Worm (Caenorhabditis elegans): ENCODE measurements around the gene C17C3.3.

DNA sequence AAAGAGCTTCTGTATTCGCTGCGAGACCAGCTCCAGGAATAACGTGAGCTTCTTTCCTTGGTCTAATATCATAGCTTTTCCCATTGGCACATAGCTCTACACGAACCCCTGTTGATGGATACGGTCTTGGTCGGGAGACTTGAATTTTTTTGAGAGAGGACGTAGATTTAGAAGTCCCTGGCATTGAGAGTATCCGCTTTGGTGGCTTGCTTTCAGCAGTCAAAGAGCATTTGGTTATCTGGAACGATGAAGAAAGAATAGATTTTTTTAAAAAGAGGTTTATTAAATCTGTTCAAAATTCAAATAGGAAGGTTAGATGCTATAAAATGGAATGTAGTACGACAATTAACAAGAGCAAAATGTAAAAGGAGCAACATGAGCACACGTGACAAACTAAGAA, 28.2 kb downstream of the C17C3.3 start, which contains the start of gene C17G10.13:
- TF ChIP-seq ham-2 (GFP tag; optimal IDR thresholded peaks at IDR 0.05) (no peak), elt-3 (tag; optimal IDR thresholded peaks at IDR 0.05) (no peak), elt-1 (tag; optimal IDR thresholded peaks at IDR 0.05; ENCODE audit: borderline replicate concordance, insufficient read depth) (no peak), ztf-11 (tag; optimal IDR thresholded peaks at IDR 0.05) (no peak), lin-13 (tag; optimal IDR thresholded peaks at IDR 0.05) (no peak)
